Worm (Caenorhabditis elegans): Measurements from ENCODE around the gene C46A5.4.

DNA sequence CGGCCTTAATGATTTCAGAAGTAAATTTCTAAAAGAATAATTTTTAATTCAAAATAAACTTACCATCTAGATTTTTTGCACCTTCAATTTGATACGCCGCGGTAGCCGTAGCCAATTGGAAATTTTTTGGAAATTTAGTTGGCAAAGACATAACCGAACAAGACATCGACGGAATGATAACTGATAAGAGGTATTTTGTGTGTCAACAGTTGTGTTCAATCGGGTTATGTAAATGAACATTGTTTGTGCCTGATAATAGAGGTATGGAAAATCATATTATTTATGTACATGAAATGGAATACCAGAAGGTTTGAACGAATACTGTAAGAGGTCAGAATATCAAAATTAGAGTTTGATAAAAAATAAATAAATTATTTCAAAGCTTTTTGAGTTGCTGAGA lies 9.3 kb downstream of the C46A5.4 start, which contains the start of gene klo-1:
- no peak for TF ChIP-seq madf-8 (GFP tag; conservative IDR thresholded peaks at IDR 0.05)
- no peak for TF ChIP-seq F37B4.10 (GFP tag; IDR thresholded peaks at IDR 0.05)
- no peak for TF ChIP-seq efl-1 (GFP tag; optimal IDR thresholded peaks at IDR 0.05)
- no peak for TF ChIP-seq mxl-1 (tag; optimal IDR thresholded peaks at IDR 0.05)
- no peak for TF ChIP-seq ekl-4 (GFP tag; IDR thresholded peaks at IDR 0.05)
- TF ChIP-seq pbrm-1 (GFP tag; IDR thresholded peaks at IDR 0.05), result no peak
- TF ChIP-seq snpc-4 (GFP tag; optimal IDR thresholded peaks at IDR 0.05), result no peak
- no peak for TF ChIP-seq snpc-4 (tag; optimal IDR thresholded peaks at IDR 0.05)
